Fruit fly (Drosophila melanogaster): ENCODE data around the gene ninaE.

DNA sequence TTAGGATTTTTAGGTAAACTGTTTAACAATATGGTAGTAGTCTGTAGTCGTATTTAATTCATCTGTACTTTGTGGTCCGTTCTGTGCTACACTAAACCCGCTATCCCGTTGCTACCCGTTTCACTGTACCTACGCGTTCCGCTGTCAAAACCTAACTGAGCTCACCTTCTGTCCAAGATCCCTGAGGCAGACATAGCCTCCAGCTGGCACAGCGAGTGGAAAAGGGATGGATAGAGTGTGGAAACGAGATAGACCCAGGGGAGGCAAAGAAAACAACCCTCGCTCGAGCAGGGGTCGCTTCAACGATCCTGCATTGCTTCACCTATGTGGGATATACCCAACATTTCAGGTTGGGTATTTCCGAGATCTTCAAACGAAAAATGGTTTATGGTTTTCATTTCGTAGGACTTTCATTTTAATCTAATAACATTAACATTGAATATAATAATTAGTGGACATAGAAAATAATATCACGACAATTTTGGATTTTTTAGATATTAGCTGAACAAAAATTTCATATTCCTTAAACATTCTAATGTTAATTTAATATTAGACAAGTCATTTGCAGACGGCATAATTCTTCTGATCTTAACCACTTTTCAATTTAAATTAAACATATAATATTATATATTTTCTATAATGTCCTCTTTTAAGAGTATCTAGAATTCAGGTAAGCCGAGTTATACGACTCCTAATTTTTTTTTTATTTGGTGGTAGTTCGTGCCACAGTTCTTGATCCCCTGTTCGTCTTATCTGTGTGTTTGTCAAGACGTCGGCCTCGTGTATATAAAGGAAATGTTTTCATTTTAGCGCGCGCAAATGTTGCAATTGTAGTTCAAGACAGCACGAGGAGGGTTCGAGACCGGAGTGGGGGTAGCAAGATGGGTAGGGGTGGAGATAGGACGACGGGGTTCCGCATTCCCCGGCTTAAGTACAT is 47.1 kb upstream of the ninaE start, which contains the start of gene mira:
- TF ChIP-seq ttk (optimal IDR thresholded peaks at IDR 0.05) (no peak), insv (optimal IDR thresholded peaks at IDR 0.05) (no peak), psq (optimal IDR thresholded peaks at IDR 0.05) (no peak), Myc (optimal IDR thresholded peaks at IDR 0.05) (no peak), Sin3A (optimal IDR thresholded peaks at IDR 0.05) (no peak), h (optimal IDR thresholded peaks at IDR 0.05) (no peak)
